Fruit fly (Drosophila melanogaster): Measurements from ENCODE around the gene CG9107.

The CG9107 gene

DNA sequence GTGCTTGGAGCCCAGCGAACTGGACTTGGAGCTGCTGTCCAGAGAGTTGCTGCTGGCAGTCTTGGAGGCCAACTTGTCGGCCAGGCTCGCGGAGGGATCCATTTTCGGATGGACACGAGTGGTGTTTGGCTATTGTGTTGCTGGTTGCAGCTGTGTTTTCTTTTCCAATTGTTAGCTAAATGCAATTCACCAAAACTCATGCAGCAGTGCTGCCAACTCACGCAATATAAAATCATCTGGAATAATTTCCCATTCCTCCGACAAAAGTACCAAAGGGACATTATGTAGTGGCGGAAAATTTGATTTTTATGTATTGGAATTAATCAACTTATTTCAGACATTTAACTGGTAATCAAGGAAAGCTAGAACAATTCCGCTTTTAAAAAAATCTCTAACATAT, 12.4 kb upstream of the CG9107 start, which contains the start of gene mtm:
Gene mtm, minus strand, starts transcription at position 306 of the 400 bp plus-strand sequence.
- TF ChIP-seq bab1 (GFP tag; optimal IDR thresholded peaks at IDR 0.05), result peak; percentile 56
- TF ChIP-seq kay (GFP tag; ENCODE audit: borderline replicate concordance), result no peak
- TF ChIP-seq tj (GFP tag; optimal IDR thresholded peaks at IDR 0.05), result peak; percentile 39
- TF ChIP-seq CG11617 (GFP tag; optimal IDR thresholded peaks at IDR 0.05), result no peak
- no peak for TF ChIP-seq CG33017 (tag; optimal IDR thresholded peaks at IDR 0.05)

DNA sequence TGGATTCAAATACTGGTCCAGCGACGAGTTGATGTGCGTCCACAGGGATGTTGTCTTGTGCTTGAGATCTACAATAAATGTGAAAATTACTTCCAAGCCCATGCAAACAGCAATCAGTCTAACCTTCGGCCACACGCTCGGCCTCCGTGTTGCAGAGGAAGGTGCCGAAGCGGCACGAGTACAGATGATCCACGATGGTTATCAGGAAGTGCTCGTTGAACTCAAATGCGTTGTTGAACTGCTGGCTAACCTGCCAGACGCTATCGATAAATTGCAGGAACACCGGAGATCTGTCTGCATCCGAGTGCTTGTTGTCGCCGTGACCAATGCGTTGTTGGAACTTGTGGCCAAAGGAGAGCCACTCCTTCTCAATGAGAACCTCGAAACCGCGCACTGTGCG, 10.8 kb upstream of the CG9107 start:
- no peak for TF ChIP-seq tj (GFP tag; optimal IDR thresholded peaks at IDR 0.05)
- TF ChIP-seq CG11617 (GFP tag; optimal IDR thresholded peaks at IDR 0.05), result no peak

dm6 chr2L:6034344-6034743, 10.0 kb upstream of the CG9107 start, which contains the start of gene CG9109:
Gene CG9109 (minus strand): TSS chr2L:6034423.
- TF ChIP-seq CG33017 (tag; optimal IDR thresholded peaks at IDR 0.05) (no peak), toe (GFP tag; optimal IDR thresholded peaks at IDR 0.05) (no peak), CG7101 (tag; optimal IDR thresholded peaks at IDR 0.05) (no peak), cnc (optimal IDR thresholded peaks at IDR 0.05) (no peak), CG5204 (GFP tag; optimal IDR thresholded peaks at IDR 0.05) (no peak), cic (GFP tag; optimal IDR thresholded peaks at IDR 0.05) (no peak), pad (GFP tag; optimal IDR thresholded peaks at IDR 0.05) (no peak), Clk (GFP tag; optimal IDR thresholded peaks at IDR 0.05) (no peak), Crg-1 (GFP tag; optimal IDR thresholded peaks at IDR 0.05) (no peak), Hr96 (GFP tag; optimal IDR thresholded peaks at IDR 0.05) (no peak), CG11617 (GFP tag; optimal IDR thresholded peaks at IDR 0.05) (no peak)

DNA sequence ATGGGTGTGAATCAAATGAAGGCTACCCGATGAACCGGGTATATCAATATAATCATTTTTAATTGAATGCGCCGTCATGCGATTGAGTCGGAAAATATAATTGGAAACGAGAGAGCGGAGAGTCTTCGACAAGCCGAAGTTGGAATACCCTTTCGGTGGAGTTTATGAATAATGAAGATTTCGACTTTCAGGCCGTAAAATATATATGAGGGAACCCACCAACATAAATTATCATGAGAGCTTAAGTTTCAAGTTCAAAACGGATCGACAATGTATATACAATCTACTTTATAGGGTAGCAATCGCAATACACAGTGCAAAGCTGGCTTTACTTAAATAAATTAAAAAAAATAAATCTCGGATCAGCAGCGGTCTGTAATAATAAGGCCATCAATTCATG, 7.5 kb upstream of the CG9107 start:
- TF ChIP-seq Crg-1 (GFP tag; optimal IDR thresholded peaks at IDR 0.05), result no peak
- no peak for TF ChIP-seq tj (GFP tag; optimal IDR thresholded peaks at IDR 0.05)
- no peak for TF ChIP-seq cic (GFP tag; optimal IDR thresholded peaks at IDR 0.05)
- TF ChIP-seq CG33017 (tag; optimal IDR thresholded peaks at IDR 0.05), result no peak
- TF ChIP-seq CG7101 (tag; optimal IDR thresholded peaks at IDR 0.05), result no peak
- no peak for TF ChIP-seq Hr96 (GFP tag; optimal IDR thresholded peaks at IDR 0.05)
- TF ChIP-seq Mnt (GFP tag; optimal IDR thresholded peaks at IDR 0.05), result no peak

DNA sequence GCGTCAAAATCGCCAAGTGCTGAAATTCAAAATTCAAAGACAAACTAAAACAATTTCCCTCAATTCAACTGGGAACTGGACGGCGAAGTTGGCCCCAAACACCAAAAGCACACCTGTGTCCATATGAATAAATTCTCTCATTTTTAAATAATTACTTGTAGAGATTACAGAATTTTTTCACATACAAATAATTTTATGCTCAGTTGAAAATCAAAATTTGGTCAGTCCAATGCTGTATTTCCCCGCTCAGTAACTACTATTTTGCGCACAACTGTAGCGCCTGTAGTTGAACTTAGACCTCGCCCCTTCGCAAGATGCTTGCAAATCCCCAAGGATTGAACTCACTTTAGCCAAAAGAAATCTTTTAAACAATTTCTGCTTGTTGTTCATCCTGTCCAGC, 4.4 kb upstream of the CG9107 start:
- no peak for TF ChIP-seq kay (GFP tag; ENCODE audit: borderline replicate concordance)
- no peak for TF ChIP-seq CG14711 (tag; optimal IDR thresholded peaks at IDR 0.05)
- no peak for TF ChIP-seq cic (GFP tag; optimal IDR thresholded peaks at IDR 0.05)
- TF ChIP-seq tj (GFP tag; optimal IDR thresholded peaks at IDR 0.05), result no peak
- TF ChIP-seq toe (GFP tag; optimal IDR thresholded peaks at IDR 0.05), result no peak
- TF ChIP-seq pad (GFP tag; optimal IDR thresholded peaks at IDR 0.05), result no peak
- no peak for TF ChIP-seq ovo (GFP tag; optimal IDR thresholded peaks at IDR 0.05)
- no peak for TF ChIP-seq CG7101 (tag; optimal IDR thresholded peaks at IDR 0.05)
- no peak for TF ChIP-seq CG7045 (GFP tag; optimal IDR thresholded peaks at IDR 0.05)
- no peak for TF ChIP-seq CG5204 (GFP tag; optimal IDR thresholded peaks at IDR 0.05)

DNA sequence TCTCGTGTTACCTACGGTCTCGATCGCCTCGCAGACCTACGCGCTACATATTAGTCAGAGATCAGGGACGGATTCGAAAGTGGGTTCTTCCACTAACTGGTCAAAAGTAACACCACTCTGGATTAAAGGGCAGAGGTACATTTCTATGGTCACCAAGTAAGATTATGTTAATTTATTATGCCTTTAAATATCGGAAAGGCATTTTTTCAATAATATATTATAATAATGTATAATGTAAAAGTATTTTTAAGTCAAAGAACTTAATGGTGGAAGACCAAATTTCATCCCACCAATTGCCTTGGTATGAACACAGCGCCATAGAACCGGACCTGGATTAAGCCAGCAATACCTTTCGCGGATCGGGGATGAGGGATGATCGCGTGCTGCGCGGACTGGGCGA, 1.5 kb downstream of the CG9107 start:
- TF ChIP-seq CG7045 (GFP tag; optimal IDR thresholded peaks at IDR 0.05) (no peak), CG14711 (tag; optimal IDR thresholded peaks at IDR 0.05) (no peak)

dm6 chr2L:6020535-6020934, 3.8 kb downstream of the CG9107 start, which contains the start of gene CG13996:
Gene CG13996 (plus strand): TSS chr2L:6020835.
- TF ChIP-seq pad (GFP tag; optimal IDR thresholded peaks at IDR 0.05) (no peak), cnc (optimal IDR thresholded peaks at IDR 0.05) (no peak), CG12768 (GFP tag; optimal IDR thresholded peaks at IDR 0.05) (no peak), Mnt (GFP tag; optimal IDR thresholded peaks at IDR 0.05) (no peak), CG14711 (tag; optimal IDR thresholded peaks at IDR 0.05) (no peak), Clk (GFP tag; optimal IDR thresholded peaks at IDR 0.05) (no peak), tj (GFP tag; optimal IDR thresholded peaks at IDR 0.05) (no peak), ovo (GFP tag; optimal IDR thresholded peaks at IDR 0.05) (no peak), bab1 (GFP tag; optimal IDR thresholded peaks at IDR 0.05) (no peak), cic (GFP tag; optimal IDR thresholded peaks at IDR 0.05) (no peak), kay (GFP tag; ENCODE audit: borderline replicate concordance) (no peak), toe (GFP tag; optimal IDR thresholded peaks at IDR 0.05) (no peak), Hr96 (GFP tag; optimal IDR thresholded peaks at IDR 0.05) (no peak), Crg-1 (GFP tag; optimal IDR thresholded peaks at IDR 0.05) (no peak), CG33017 (tag; optimal IDR thresholded peaks at IDR 0.05) (no peak), CG7045 (GFP tag; optimal IDR thresholded peaks at IDR 0.05) (no peak), CG7101 (tag; optimal IDR thresholded peaks at IDR 0.05) (no peak), CG1620 (GFP tag; optimal IDR thresholded peaks at IDR 0.05) (no peak), CG5204 (GFP tag; optimal IDR thresholded peaks at IDR 0.05) (no peak), CG11617 (GFP tag; optimal IDR thresholded peaks at IDR 0.05) (no peak)
